Worm (Caenorhabditis elegans) whole organism, midembryonic: Measurements from ENCODE around the gene C16A11.7.

Experiments
- flt-1 ChIP-seq: fragments of 200-800 bp; sonication (Bioruptor generic); IDR thresholded peaks from 2 replicates; pipeline ENCODE4 v1.3.6; 2022; ENCODE audit warnings: missing genetic modification characterization, missing compliant biosample characterization
- med-1 ChIP-seq: sonication (generic microtip); optimal IDR thresholded peaks from 2 replicates; lab custom pipeline; 2017; ENCODE audit warnings: missing genetic modification characterization, mild to moderate bottlenecking, missing compliant biosample characterization, antibody characterized with exemption, missing genetic modification reagents; ENCODE audit not compliant: insufficient read depth
- tab-1 ChIP-seq: fragments of 200-800 bp; sonication (Bioruptor generic); IDR thresholded peaks from 2 replicates; pipeline ENCODE4 v1.3.6; 2022; ENCODE audit warnings: missing genetic modification characterization, missing compliant biosample characterization
- ztf-29 ChIP-seq: fragments of 200-800 bp; sonication (Bioruptor generic); IDR thresholded peaks from 2 replicates; pipeline ENCODE4 v1.3.6; 2022; ENCODE audit warnings: missing genetic modification reagents, missing genetic modification characterization, missing compliant biosample characterization

DNA sequence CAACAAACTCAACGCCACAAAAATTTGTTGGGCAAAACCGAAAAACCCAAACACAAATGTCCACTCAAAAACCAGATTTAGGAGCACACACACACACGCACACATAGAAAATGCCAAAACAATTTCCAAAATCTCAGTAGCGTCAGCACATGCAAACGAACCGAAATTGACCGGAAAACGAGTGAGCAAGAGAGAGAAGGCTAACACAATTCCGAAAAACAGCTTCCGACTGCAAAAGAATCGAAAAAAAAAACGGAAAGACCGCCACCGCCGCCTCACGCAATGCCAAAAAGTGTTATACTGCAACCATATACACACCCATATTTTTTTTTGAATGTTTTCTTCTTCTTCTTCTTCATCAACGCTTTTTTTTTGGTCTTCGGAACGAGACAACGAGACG is 35.0 kb upstream of the C16A11.7 start:
- TF ChIP-seq tab-1 (GFP tag; lab: Robert Waterston, UW) (no peak), ztf-29 (no peak), med-1 (no peak), flt-1 (no peak)
